Worm (Caenorhabditis elegans): ENCODE measurements around the gene spsb-1.
A peak's percentile ranks its signal among the peaks of the same experiment; 100 is the strongest.

Gene spsb-1

ce11 chrII:15263054-15263755 lies 66.7 kb downstream of the spsb-1 start (continued):
- peak; percentile 21 for TF ChIP-seq sup-37 (GFP tag; optimal IDR thresholded peaks at IDR 0.05)
- TF ChIP-seq nhr-90 (tag; optimal IDR thresholded peaks at IDR 0.05; ENCODE audit: poor library complexity) = peak; percentile 64
- TF ChIP-seq nhr-47 (tag; optimal IDR thresholded peaks at IDR 0.05) = peak; percentile 52
- TF ChIP-seq nhr-11 (tag; optimal IDR thresholded peaks at IDR 0.05) = no peak
- TF ChIP-seq ceh-88 (GFP tag; IDR thresholded peaks at IDR 0.05) = 0 out of 2 replicates have a peak, but pooled peaks have one; percentile 9
- peak; percentile 48 to 60 for TF ChIP-seq efl-1 (optimal IDR thresholded peaks at IDR 0.05)
- peak; percentile 19 to 89 for TF ChIP-seq efl-1 (GFP tag; optimal IDR thresholded peaks at IDR 0.05 in 1 of 2)
- peak; percentile 84 for TF ChIP-seq blmp-1 (tag; optimal IDR thresholded peaks at IDR 0.05)
- TF ChIP-seq rnt-1 (tag; optimal IDR thresholded peaks at IDR 0.05) = peak; percentile 21
- TF ChIP-seq lin-13 (GFP tag; optimal IDR thresholded peaks at IDR 0.05) = peak; percentile 42
- TF ChIP-seq fkh-4 (tag; optimal IDR thresholded peaks at IDR 0.05; ENCODE audit: borderline replicate concordance) = no peak
- TF ChIP-seq nhr-85 (tag) = peak; percentile 91

ce11 chrII:15264593-15264992 lies 68.1 kb downstream of the spsb-1 start:
- TF ChIP-seq ceh-88 (GFP tag; IDR thresholded peaks at IDR 0.05) = no peak
- no peak for TF ChIP-seq grh-1 (GFP tag; IDR thresholded peaks at IDR 0.05)
- TF ChIP-seq fkh-10 (GFP tag; optimal IDR thresholded peaks at IDR 0.05) = no peak

ce11 chrII:15265469-15265868 lies 68.9 kb downstream of the spsb-1 start:
- TF ChIP-seq skn-1 (tag; optimal IDR thresholded peaks at IDR 0.05) (no peak), xbp-1 (tag; optimal IDR thresholded peaks at IDR 0.05) (no peak), mep-1 (tag; optimal IDR thresholded peaks at IDR 0.05) (no peak), vab-15 (tag; optimal IDR thresholded peaks at IDR 0.05) (no peak), mdl-1 (tag; optimal IDR thresholded peaks at IDR 0.05) (no peak), irx-1 (tag; optimal IDR thresholded peaks at IDR 0.05) (no peak), efl-1 (optimal IDR thresholded peaks at IDR 0.05) (no peak), efl-1 (GFP tag; optimal IDR thresholded peaks at IDR 0.05 in 1 of 2) (no peak), lir-3 (tag; optimal IDR thresholded peaks at IDR 0.05; ENCODE audit: poor library complexity) (no peak), sup-37 (GFP tag; optimal IDR thresholded peaks at IDR 0.05) (no peak), unc-30 (tag; optimal IDR thresholded peaks at IDR 0.05) (no peak)

ce11 chrII:15265951-15266350 lies 69.4 kb downstream of the spsb-1 start:
- TF ChIP-seq jun-1 (tag; optimal IDR thresholded peaks at IDR 0.05) (no peak), pax-3 (tag; optimal IDR thresholded peaks at IDR 0.05) (no peak), nhr-85 (tag) (no peak), mab-9 (GFP tag; IDR thresholded peaks at IDR 0.05) (no peak), zip-4 (GFP tag; optimal IDR thresholded peaks at IDR 0.05) (no peak), nhr-90 (tag; optimal IDR thresholded peaks at IDR 0.05; ENCODE audit: poor library complexity) (no peak), lin-39 (tag; optimal IDR thresholded peaks at IDR 0.05) (no peak), mep-1 (tag; optimal IDR thresholded peaks at IDR 0.05) (no peak), lin-14 (GFP tag; optimal IDR thresholded peaks at IDR 0.05) (no peak), egl-27 (tag; optimal IDR thresholded peaks at IDR 0.05) (no peak), sptf-1 (tag; optimal IDR thresholded peaks at IDR 0.05) (no peak), isw-1 (GFP tag; IDR thresholded peaks at IDR 0.05) (no peak), elt-3 (tag; optimal IDR thresholded peaks at IDR 0.05) (no peak), hlh-4 (tag; optimal IDR thresholded peaks at IDR 0.05) (no peak), efl-1 (optimal IDR thresholded peaks at IDR 0.05) (no peak), efl-1 (GFP tag; optimal IDR thresholded peaks at IDR 0.05 in 1 of 2) (no peak)

- TF ChIP-seq hlh-17 (GFP tag; optimal IDR thresholded peaks at IDR 0.05; ENCODE audit: borderline replicate concordance) (no peak), nhr-85 (tag) (peak; percentile 79), mab-9 (GFP tag; IDR thresholded peaks at IDR 0.05) (no peak), ceh-63 (GFP tag; optimal IDR thresholded peaks at IDR 0.05) (no peak), lin-35 (GFP tag; optimal IDR thresholded peaks at IDR 0.05) (peak in 1 of 2 experiments; percentile 6), ztf-4 (tag; optimal IDR thresholded peaks at IDR 0.05) (no peak), lin-14 (GFP tag; optimal IDR thresholded peaks at IDR 0.05) (peak; percentile 34), unc-98 (GFP tag; IDR thresholded peaks at IDR 0.05) (no peak), nhr-20 (tag; optimal IDR thresholded peaks at IDR 0.05) (peak; percentile 38), ceh-8 (GFP tag; optimal IDR thresholded peaks at IDR 0.05) (no peak), elt-3 (tag; optimal IDR thresholded peaks at IDR 0.05) (peak in 2 of 6 experiments; percentile 23 to 62), Y116A8C.19 (tag; optimal IDR thresholded peaks at IDR 0.05; ENCODE audit: borderline replicate concordance) (no peak), fkh-8 (tag; optimal IDR thresholded peaks at IDR 0.05) (no peak), nhr-11 (tag; optimal IDR thresholded peaks at IDR 0.05) (no peak), nhr-90 (tag; optimal IDR thresholded peaks at IDR 0.05; ENCODE audit: poor library complexity) (peak; percentile 24), xbp-1 (tag; optimal IDR thresholded peaks at IDR 0.05) (no peak), lsy-2 (tag; optimal IDR thresholded peaks at IDR 0.05) (peak in 1 of 2 experiments; percentile 70)
Observed at ce11 chrII:15266487-15266886, 70.0 kb downstream of the spsb-1 start.

Measured in whole organism, L1 larva.